Worm (Caenorhabditis elegans): ENCODE measurements around the gene smg-6.

ce11 chrIII:2473554-2473953 is at the start of gene smg-6:
- TF ChIP-seq ztf-29 (GFP tag; IDR thresholded peaks at IDR 0.05), result no peak
- no peak for TF ChIP-seq T22C8.4 (GFP tag; IDR thresholded peaks at IDR 0.05)
- TF ChIP-seq flt-1 (GFP tag; IDR thresholded peaks at IDR 0.05), result no peak
- no peak for TF ChIP-seq med-1 (GFP tag; optimal IDR thresholded peaks at IDR 0.05; ENCODE audit: insufficient read depth)
- TF ChIP-seq cog-1 (tag; optimal IDR thresholded peaks at IDR 0.05), result no peak
- TF ChIP-seq klf-2 (GFP tag; conservative IDR thresholded peaks at IDR 0.05), result no peak
- TF ChIP-seq ztf-23 (GFP tag; IDR thresholded peaks at IDR 0.05), result no peak
